Fruit fly (Drosophila melanogaster) whole organism, prepupa: Measurements from ENCODE around the gene Vajk1.

ENCODE experiments used
- Blimp-1 ChIP-seq: fragments of 200-800 bp; sonication (Bioruptor generic); optimal IDR thresholded peaks from 3 replicates; lab custom pipeline; 2017; ENCODE audit warnings: missing biosample characterization, missing genetic modification characterization, mild to moderate bottlenecking, moderate library complexity, missing genetic modification reagents
- CG4318 ChIP-seq: fragments of 200-800 bp; sonication (Bioruptor generic); optimal IDR thresholded peaks from 3 replicates; lab custom pipeline; 2017; ENCODE audit warnings: missing biosample characterization, mild to moderate bottlenecking, missing genetic modification characterization
- Ets21C ChIP-seq: fragments of 200-800 bp; sonication (Bioruptor generic); optimal IDR thresholded peaks from 3 replicates; lab custom pipeline; 2016; ENCODE audit warnings: missing biosample characterization, missing genetic modification characterization
- Ets96B ChIP-seq: fragments of 200-800 bp; optimal IDR thresholded peaks from 2 replicates; lab custom pipeline; 2019; ENCODE audit warnings: missing biosample characterization, mild to moderate bottlenecking, missing genetic modification characterization, moderate library complexity
- OdsH ChIP-seq: fragments of 200-800 bp; sonication (Bioruptor generic); optimal IDR thresholded peaks from 3 replicates; lab custom pipeline; 2016; ENCODE audit warnings: missing biosample characterization, missing genetic modification characterization
- Sox102F ChIP-seq: fragments of 200-800 bp; sonication (Bioruptor generic); optimal IDR thresholded peaks from 2 replicates; lab custom pipeline; 2016; ENCODE audit warnings: missing biosample characterization, mild to moderate bottlenecking, missing genetic modification characterization
- lz ChIP-seq: fragments of 200-800 bp; sonication (Bioruptor generic); optimal IDR thresholded peaks from 3 replicates; lab custom pipeline; 2016; ENCODE audit warnings: missing biosample characterization, missing genetic modification characterization

- no peak for TF ChIP-seq Ets96B (tag; lab: Kevin White, UChicago)
- no peak for TF ChIP-seq CG4318 (GFP tag; lab: Kevin White, UChicago)
- peak; percentile 3 for TF ChIP-seq OdsH (GFP tag; lab: Kevin White, UChicago)
- TF ChIP-seq lz (GFP tag; lab: Kevin White, UChicago): no peak
- no peak for TF ChIP-seq Ets21C (GFP tag; lab: Kevin White, UChicago)
- TF ChIP-seq Blimp-1 (GFP tag; lab: Kevin White, UChicago): no peak
- TF ChIP-seq Sox102F (GFP tag; lab: Kevin White, UChicago): no peak
Observed at dm6 chr2L:13876698-13877097, 46.7 kb downstream of the Vajk1 start.
